Worm (Caenorhabditis elegans) whole organism, L2 larva: Measurements from ENCODE around the gene ZK697.8.

Source experiments
- aly-2 ChIP-seq: fragments of 150-350 bp; optimal IDR thresholded peaks from 2 replicates; lab custom pipeline; 2014; ENCODE audit warnings: missing biosample characterization, missing genetic modification characterization
- dmd-4 ChIP-seq: sonication (generic microtip); optimal IDR thresholded peaks from 2 replicates; lab custom pipeline; 2017; ENCODE audit warnings: missing biosample characterization, missing genetic modification characterization
- egl-27 ChIP-seq: sonication (generic microtip); optimal IDR thresholded peaks from 3 replicates; lab custom pipeline; 2017; ENCODE audit warnings: missing biosample characterization, missing genetic modification reagents, missing genetic modification characterization
- elt-3 ChIP-seq: sonication (generic microtip); optimal IDR thresholded peaks from 2 replicates; lab custom pipeline; 2017; ENCODE audit warnings: missing biosample characterization, missing genetic modification characterization
- lin-13 ChIP-seq: fragments of 150-350 bp; optimal IDR thresholded peaks from 2 replicates; lab custom pipeline; 2014; ENCODE audit warnings: missing biosample characterization, missing genetic modification reagents, missing genetic modification characterization
- lin-39 ChIP-seq: fragments of 150-350 bp; optimal IDR thresholded peaks from 2 replicates; lab custom pipeline; 2014; ENCODE audit warnings: missing biosample characterization, missing genetic modification reagents, missing genetic modification characterization
- mbf-1 ChIP-seq: sonication (generic microtip); optimal IDR thresholded peaks from 2 replicates; lab custom pipeline; 2017; ENCODE audit warnings: missing biosample characterization, missing genetic modification characterization
- nhr-12 ChIP-seq: fragments of 150-350 bp; optimal IDR thresholded peaks from 2 replicates; lab custom pipeline; 2014; ENCODE audit warnings: missing biosample characterization, missing genetic modification characterization
- zag-1 ChIP-seq: fragments of 150-350 bp; optimal IDR thresholded peaks from 2 replicates; lab custom pipeline; 2014; ENCODE audit warnings: missing biosample characterization, missing genetic modification characterization
- ztf-11 ChIP-seq: sonication (generic microtip); optimal IDR thresholded peaks from 2 replicates; lab custom pipeline; 2017; ENCODE audit warnings: missing biosample characterization, missing genetic modification characterization

- TF ChIP-seq nhr-12 (tag; lab: Kevin White, UChicago) (no peak), elt-3 (no peak), zag-1 (tag; lab: Kevin White, UChicago) (no peak), aly-2 (tag; lab: Kevin White, UChicago) (no peak), lin-13 (GFP tag; lab: Kevin White, UChicago) (no peak), mbf-1 (tag; lab: Kevin White, UChicago) (no peak), egl-27 (tag; lab: Kevin White, UChicago) (no peak), dmd-4 (tag; lab: Kevin White, UChicago) (no peak), lin-39 (tag; lab: Kevin White, UChicago) (no peak), ztf-11 (tag; lab: Kevin White, UChicago) (no peak)
Observed at ce11 chrV:1725353-1725752, 23.6 kb downstream of the ZK697.8 start, which contains the start of gene sri-27.
